Fruit fly (Drosophila melanogaster) whole organism, embryonic: ENCODE measurements around the gene Uro.
A peak's percentile ranks its signal among the peaks of the same experiment; 100 is the strongest.

Experiments used
- Awh ChIP-seq: fragments of 200-800 bp; sonication (Bioruptor generic); IDR thresholded peaks from 2 replicates; pipeline ENCODE4, ENCODE4 v1.3.6; 2022; ENCODE audit warnings: missing biosample characterization, missing genetic modification characterization
- BEAF-32 ChIP-seq: fragments of 200-800 bp; sonication (Bioruptor generic); optimal IDR thresholded peaks from 3 replicates; lab custom pipeline; 2017; ENCODE audit warnings: missing biosample characterization, missing genetic modification characterization, mild to moderate bottlenecking, moderate library complexity, missing genetic modification reagents
- CG12659 ChIP-seq: fragments of 200-800 bp; sonication (Bioruptor generic); optimal IDR thresholded peaks from 3 replicates; lab custom pipeline; 2017; ENCODE audit warnings: mild to moderate bottlenecking, missing biosample characterization, missing genetic modification reagents, missing genetic modification characterization
- CG13624 ChIP-seq: fragments of 200-800 bp; sonication (Bioruptor generic); optimal IDR thresholded peaks from 2 replicates; lab custom pipeline; 2016; ENCODE audit warnings: missing biosample characterization, missing genetic modification characterization
- CG17359 ChIP-seq: fragments of 200-800 bp; sonication (Bioruptor generic); optimal IDR thresholded peaks from 3 replicates; lab custom pipeline; 2018; ENCODE audit warnings: missing biosample characterization, mild to moderate bottlenecking, missing genetic modification characterization, moderate library complexity
- CG2116 ChIP-seq: fragments of 200-800 bp; sonication (Bioruptor generic); optimal IDR thresholded peaks from 3 replicates; lab custom pipeline; 2018; ENCODE audit warnings: missing biosample characterization, mild to moderate bottlenecking, missing genetic modification characterization
- CG32767 ChIP-seq: fragments of 200-800 bp; sonication (Bioruptor generic); IDR thresholded peaks from 2 replicates; pipeline ENCODE4 v1.3.6; 2022; ENCODE audit warnings: missing biosample characterization, missing genetic modification characterization
- CG34422 ChIP-seq: fragments of 200-800 bp; sonication (Bioruptor generic); IDR thresholded peaks from 3 replicates; pipeline ENCODE4 v1.3.6; 2022; ENCODE audit warnings: missing biosample characterization, missing genetic modification characterization
- CG43689 ChIP-seq: fragments of 200-800 bp; sonication (Bioruptor generic); IDR thresholded peaks from 2 replicates; pipeline ENCODE4 v1.3.6; 2022; ENCODE audit warnings: missing biosample characterization, missing genetic modification characterization
- CG6272 ChIP-seq: fragments of 200-800 bp; sonication (Bioruptor generic); IDR thresholded peaks from 2 replicates; pipeline ENCODE4 v1.3.6; 2022; ENCODE audit warnings: missing biosample characterization, missing genetic modification characterization
- CG6765 ChIP-seq: fragments of 200-800 bp; sonication (Bioruptor generic); optimal IDR thresholded peaks from 3 replicates; lab custom pipeline; 2017; ENCODE audit warnings: missing biosample characterization, mild to moderate bottlenecking, missing genetic modification characterization
- CG7963 ChIP-seq: fragments of 200-800 bp; sonication (Bioruptor generic); IDR thresholded peaks from 3 replicates; pipeline ENCODE4 v1.3.6; 2022; ENCODE audit warnings: missing biosample characterization, missing genetic modification characterization; ENCODE audit not compliant: partially characterized antibody
- CG9727 ChIP-seq: fragments of 200-800 bp; sonication (Bioruptor generic); optimal IDR thresholded peaks from 3 replicates; lab custom pipeline; 2017; ENCODE audit warnings: missing biosample characterization, mild to moderate bottlenecking, missing genetic modification characterization
- Dad ChIP-seq: fragments of 200-800 bp; sonication (Bioruptor generic); optimal IDR thresholded peaks from 3 replicates; lab custom pipeline; 2016; ENCODE audit warnings: missing biosample characterization, missing genetic modification characterization
- Dbx ChIP-seq: fragments of 200-800 bp; sonication (Bioruptor generic); IDR thresholded peaks from 3 replicates; pipeline ENCODE4 v1.3.6; 2022; ENCODE audit warnings: missing biosample characterization, missing genetic modification characterization
- Dll ChIP-seq: fragments of 200-800 bp; sonication (Bioruptor generic); IDR thresholded peaks from 4 replicates; pipeline ENCODE4 v1.3.6; 2022; ENCODE audit warnings: missing biosample characterization, missing genetic modification characterization; ENCODE audit not compliant: partially characterized antibody
- Fer2 ChIP-seq: fragments of 200-800 bp; sonication (Bioruptor generic); optimal IDR thresholded peaks from 2 replicates; lab custom pipeline; 2018; ENCODE audit warnings: missing biosample characterization, mild to moderate bottlenecking, missing genetic modification characterization, moderate library complexity
- Fer3 ChIP-seq: fragments of 200-800 bp; sonication (Bioruptor generic); optimal IDR thresholded peaks from 2 replicates; lab custom pipeline; 2018; ENCODE audit warnings: missing biosample characterization, mild to moderate bottlenecking, missing genetic modification characterization, moderate library complexity
- HLHmδ ChIP-seq: fragments of 200-800 bp; sonication (Bioruptor generic); optimal IDR thresholded peaks from 2 replicates; lab custom pipeline; 2018; ENCODE audit warnings: missing biosample characterization, mild to moderate bottlenecking, missing genetic modification characterization, moderate library complexity
- Jarid2 ChIP-seq: fragments of 200-800 bp; sonication (Bioruptor generic); optimal IDR thresholded peaks from 3 replicates; lab custom pipeline; 2017; ENCODE audit warnings: mild to moderate bottlenecking, missing biosample characterization, missing genetic modification reagents, missing genetic modification characterization
- MESR4 ChIP-seq: fragments of 200-800 bp; sonication (Bioruptor generic); optimal IDR thresholded peaks from 2 replicates; lab custom pipeline; 2018; ENCODE audit warnings: missing biosample characterization, mild to moderate bottlenecking, missing genetic modification characterization, moderate library complexity
- MTF-1 ChIP-seq: fragments of 200-800 bp; sonication (Bioruptor generic); optimal IDR thresholded peaks from 2 replicates; lab custom pipeline; 2018; ENCODE audit warnings: missing biosample characterization, mild to moderate bottlenecking, missing genetic modification characterization, borderline replicate concordance
- Nf-YB ChIP-seq: fragments of 200-800 bp; sonication (Bioruptor generic); optimal IDR thresholded peaks from 3 replicates; lab custom pipeline; 2019; ENCODE audit warnings: missing biosample characterization, mild to moderate bottlenecking, missing genetic modification characterization, moderate library complexity
- Opbp ChIP-seq: fragments of 200-800 bp; sonication (Bioruptor generic); IDR thresholded peaks from 3 replicates; pipeline ENCODE4 v1.3.6; 2022; ENCODE audit warnings: missing biosample characterization, missing genetic modification characterization; ENCODE audit not compliant: partially characterized antibody
- Stat92E ChIP-seq, 3 experiments: fragments of >200 bp in 2 of 3; fragments of 200-800 bp in 1 of 3; sonication (Bioruptor generic) in 1 of 3; optimal IDR thresholded peaks; 2 replicates each; lab custom pipeline; 2017 to 2019; ENCODE audit warnings: missing biosample characterization in 3 of 3, missing genetic modification characterization in 3 of 3, mild to moderate bottlenecking in 1 of 3, moderate library complexity in 1 of 3
- amos ChIP-seq: fragments of 200-800 bp; sonication (Bioruptor generic); IDR thresholded peaks from 2 replicates; pipeline ENCODE4 v1.3.6; 2022; ENCODE audit warnings: missing biosample characterization, missing genetic modification characterization; ENCODE audit not compliant: partially characterized antibody
- ato ChIP-seq: fragments of 200-800 bp; sonication (Bioruptor generic); IDR thresholded peaks from 2 replicates; pipeline ENCODE4 v1.3.6; 2022; ENCODE audit warnings: missing biosample characterization, missing genetic modification characterization; ENCODE audit not compliant: partially characterized antibody
- cas ChIP-seq: fragments of 200-800 bp; sonication (Bioruptor generic); IDR thresholded peaks from 2 replicates; pipeline ENCODE4 v1.3.6; 2022; ENCODE audit warnings: missing biosample characterization, missing genetic modification characterization
- chm ChIP-seq: fragments of 200-800 bp; sonication (Bioruptor generic); IDR thresholded peaks from 2 replicates; pipeline ENCODE4 v1.3.6; 2022; ENCODE audit warnings: missing biosample characterization, missing genetic modification characterization
- esg ChIP-seq: fragments of 200-800 bp; sonication (Bioruptor generic); conservative IDR thresholded peaks from 2 replicates; pipeline ENCODE4 v1.3.6; 2022; ENCODE audit warnings: missing biosample characterization, missing genetic modification characterization
- gcm2 ChIP-seq: fragments of 200-800 bp; sonication (Bioruptor generic); optimal IDR thresholded peaks from 2 replicates; lab custom pipeline; 2016; ENCODE audit warnings: missing biosample characterization, missing genetic modification characterization
- gsb-n ChIP-seq: fragments of 200-800 bp; sonication (Bioruptor generic); optimal IDR thresholded peaks from 3 replicates; lab custom pipeline; 2018; ENCODE audit warnings: missing biosample characterization, mild to moderate bottlenecking, missing genetic modification characterization
- hkb ChIP-seq, 2 experiments: fragments of 200-800 bp in 1 of 2; fragments of >200 bp in 1 of 2; sonication (Bioruptor generic) in 1 of 2; IDR thresholded peaks in 1 of 2; optimal IDR thresholded peaks in 1 of 2; 2 replicates each; pipeline versions ENCODE4 v1.3.6 to Lab custom; 2017 to 2022; ENCODE audit warnings: missing biosample characterization in 1 of 2, missing genetic modification characterization in 1 of 2
- insv ChIP-seq, 2 experiments: fragments of 200-800 bp; sonication (Bioruptor generic); optimal IDR thresholded peaks; 3 replicates each; lab custom pipeline; 2016 to 2018; ENCODE audit warnings: missing biosample characterization in 2 of 2, missing genetic modification characterization in 2 of 2
- inv ChIP-seq: fragments of 200-800 bp; sonication (Bioruptor generic); IDR thresholded peaks from 2 replicates; pipeline ENCODE4 v1.3.6; 2022; ENCODE audit warnings: missing biosample characterization, missing genetic modification characterization; ENCODE audit not compliant: partially characterized antibody
- kni ChIP-seq: fragments of 200-800 bp; sonication (Bioruptor generic); optimal IDR thresholded peaks from 3 replicates; lab custom pipeline; 2017; ENCODE audit warnings: mild to moderate bottlenecking, missing biosample characterization, missing genetic modification reagents, missing genetic modification characterization
- mirr ChIP-seq: fragments of 200-800 bp; sonication (Bioruptor generic); optimal IDR thresholded peaks from 3 replicates; lab custom pipeline; 2018; ENCODE audit warnings: missing biosample characterization, mild to moderate bottlenecking, missing genetic modification characterization
- pan ChIP-seq, 4 experiments: fragments of >200 bp in 3 of 4; fragments of 200-800 bp in 1 of 4; sonication (Bioruptor generic) in 1 of 4; optimal IDR thresholded peaks in 3 of 4; IDR thresholded peaks in 1 of 4; 2 replicates each; pipeline versions ENCODE4 v1.3.6 to Lab custom; 2017 to 2022; ENCODE audit warnings: missing biosample characterization in 2 of 4, missing genetic modification characterization in 2 of 4, mixed read lengths in 1 of 4
- pros ChIP-seq: fragments of 200-800 bp; sonication (Bioruptor generic); optimal IDR thresholded peaks from 3 replicates; lab custom pipeline; 2019; ENCODE audit warnings: missing biosample characterization, mild to moderate bottlenecking, missing genetic modification characterization, moderate library complexity
- pum ChIP-seq: fragments of 200-800 bp; sonication (Bioruptor generic); optimal IDR thresholded peaks from 2 replicates; lab custom pipeline; 2016; ENCODE audit warnings: missing biosample characterization, missing genetic modification characterization
- sob ChIP-seq: fragments of 200-800 bp; sonication (Bioruptor generic); IDR thresholded peaks from 2 replicates; pipeline ENCODE4 v1.3.6; 2022; ENCODE audit warnings: missing biosample characterization, missing genetic modification characterization
- sqz ChIP-seq: fragments of 200-800 bp; sonication (Bioruptor generic); optimal IDR thresholded peaks from 3 replicates; lab custom pipeline; 2018; ENCODE audit warnings: missing biosample characterization, mild to moderate bottlenecking, missing genetic modification characterization
- stc ChIP-seq: fragments of 200-800 bp; sonication (Bioruptor generic); IDR thresholded peaks from 2 replicates; pipeline ENCODE4 v1.3.6; 2022; ENCODE audit warnings: missing biosample characterization, missing genetic modification characterization
- unc-4 ChIP-seq: fragments of 200-800 bp; sonication (Bioruptor generic); IDR thresholded peaks from 2 replicates; pipeline ENCODE4 v1.3.6; 2022; ENCODE audit warnings: missing biosample characterization, missing genetic modification characterization; ENCODE audit not compliant: partially characterized antibody
- z ChIP-seq: fragments of 200-800 bp; sonication (Bioruptor generic); IDR thresholded peaks from 3 replicates; pipeline ENCODE4 v1.3.6; 2022; ENCODE audit warnings: missing biosample characterization, missing genetic modification characterization

Gene Uro

DNA sequence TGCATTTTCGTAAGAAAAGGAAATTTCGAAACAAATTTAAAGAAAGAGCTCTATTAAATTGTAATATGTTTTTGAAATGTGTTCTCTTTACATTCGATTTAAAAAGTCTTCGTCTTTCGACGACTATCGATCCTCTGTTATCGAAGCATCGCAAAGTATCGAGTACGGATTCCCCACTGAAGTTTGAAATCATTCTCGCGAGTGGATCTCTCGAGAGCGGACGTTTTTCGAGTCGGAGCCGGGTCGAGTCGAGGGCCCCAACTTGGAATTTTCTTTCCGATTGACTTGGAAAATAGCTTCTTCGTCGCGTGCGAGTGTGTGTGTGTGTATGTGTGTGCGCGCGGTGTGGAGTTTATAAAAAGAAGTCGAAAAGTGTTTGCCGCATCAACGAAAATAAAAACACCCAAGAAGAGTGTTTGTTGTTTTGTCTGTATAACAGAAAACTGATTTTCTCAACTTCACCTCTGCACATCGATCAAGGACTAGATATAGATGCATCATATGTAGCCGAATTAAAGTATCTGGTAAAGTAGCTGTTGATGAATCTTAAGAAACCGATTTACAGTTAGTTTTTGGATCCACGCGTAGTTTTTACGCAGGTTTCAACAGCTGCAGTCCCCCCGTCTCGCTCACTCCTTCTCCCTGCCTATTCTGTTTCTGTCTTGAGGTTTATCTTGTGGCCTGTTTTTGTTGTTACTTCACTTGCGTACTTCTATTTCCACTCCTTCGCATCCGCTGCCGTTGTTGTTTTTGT lies 31.5 kb downstream of the Uro start, which contains the start of gene LanB1 (continued):
- TF ChIP-seq inv (GFP tag; lab: Robert Waterston, UW) (peak; percentile 31; the same call in 1 of the 2 replicates), ato (GFP tag; lab: Robert Waterston, UW) (0 out of 2 replicates have a peak, but pooled peaks have one; percentile 38), Fer2 (tag; lab: Kevin White, UChicago) (no peak), CG2116 (GFP tag; lab: Kevin White, UChicago) (peak; percentile 31), amos (GFP tag; lab: Robert Waterston, UW) (peak; percentile 63; the same call in 1 of the 2 replicates), Opbp (peak; percentile 62), CG13624 (GFP tag; lab: Kevin White, UChicago) (peak; percentile 2), CG6272 (no peak), Stat92E (GFP tag; optimal IDR thresholded peaks at IDR 0.05; lab: Kevin White, UChicago) (peak in 1 of 3 experiments; percentile 65), chm (GFP tag; lab: Robert Waterston, UW) (peak; percentile 70; the same call in 1 of the 2 replicates), MTF-1 (peak; percentile 45), CG34422 (GFP tag; lab: Robert Waterston, UW) (peak; percentile 52; the same call in 1 of the 3 replicates), HLHmδ (GFP tag; lab: Kevin White, UChicago) (peak; percentile 80), esg (GFP tag; lab: Robert Waterston, UW) (no peak), Dll (GFP tag; lab: Robert Waterston, UW) (peak; percentile 53; the same call in 1 of the 4 replicates), kni (GFP tag; lab: Kevin White, UChicago) (peak; percentile 82), CG32767 (peak; percentile 77), insv (GFP tag; optimal IDR thresholded peaks at IDR 0.05; lab: Kevin White, UChicago) (peak in 1 of 2 experiments; percentile 33), pum (GFP tag; lab: Kevin White, UChicago) (no peak), CG17359 (tag; lab: Kevin White, UChicago) (peak; percentile 39), BEAF-32 (GFP tag; lab: Kevin White, UChicago) (peak; percentile 59), pan (optimal IDR thresholded peaks at IDR 0.05; lab: Kevin White, UChicago) (no peak), pan (GFP tag; optimal IDR thresholded peaks at IDR 0.05 in 1 of 2, IDR thresholded peaks at IDR 0.05 in 1 of 2) (peak in 1 of 2 experiments; percentile 5), MESR4 (GFP tag; lab: Kevin White, UChicago) (peak; percentile 26), z (GFP tag; lab: Robert Waterston, UW) (peak; percentile 60; the same call in 2 of the 3 replicates), Dad (GFP tag; lab: Kevin White, UChicago) (peak; percentile 19), Awh (GFP tag; lab: Robert Waterston, UW) (peak; percentile 36; the same call in 1 of the 2 replicates), CG7963 (GFP tag; lab: Robert Waterston, UW) (peak; percentile 57; the same call in 1 of the 3 replicates), cas (GFP tag; lab: Robert Waterston, UW) (no peak), gsb-n (no peak), hkb (optimal IDR thresholded peaks at IDR 0.05; lab: Kevin White, UChicago) (no peak), hkb (GFP tag; IDR thresholded peaks at IDR 0.05; lab: Robert Waterston, UW) (peak; percentile 34; the same call in 1 of the 2 replicates), Fer3 (no peak), CG9727 (GFP tag; lab: Kevin White, UChicago) (no peak), stc (no peak; the same call in 1 of the 2 replicates), gcm2 (GFP tag; lab: Kevin White, UChicago) (no peak), CG43689 (GFP tag; lab: Robert Waterston, UW) (no peak), Jarid2 (GFP tag; lab: Kevin White, UChicago) (peak; percentile 93), Dbx (0 out of 3 replicates have a peak, but pooled peaks have one; percentile 27), mirr (GFP tag; lab: Kevin White, UChicago) (no peak), Nf-YB (GFP tag; lab: Kevin White, UChicago) (no peak), CG12659 (GFP tag; lab: Kevin White, UChicago) (peak; percentile 46), CG6765 (GFP tag; lab: Kevin White, UChicago) (peak; percentile 30), sob (GFP tag; lab: Robert Waterston, UW) (peak; percentile 44; the same call in 1 of the 2 replicates), unc-4 (GFP tag; lab: Robert Waterston, UW) (peak; percentile 33; the same call in 1 of the 2 replicates), sqz (GFP tag; lab: Kevin White, UChicago) (peak; percentile 26), pros (peak; percentile 97)
